Fruit fly (Drosophila melanogaster): ENCODE data around the gene Mst84B.

DNA sequence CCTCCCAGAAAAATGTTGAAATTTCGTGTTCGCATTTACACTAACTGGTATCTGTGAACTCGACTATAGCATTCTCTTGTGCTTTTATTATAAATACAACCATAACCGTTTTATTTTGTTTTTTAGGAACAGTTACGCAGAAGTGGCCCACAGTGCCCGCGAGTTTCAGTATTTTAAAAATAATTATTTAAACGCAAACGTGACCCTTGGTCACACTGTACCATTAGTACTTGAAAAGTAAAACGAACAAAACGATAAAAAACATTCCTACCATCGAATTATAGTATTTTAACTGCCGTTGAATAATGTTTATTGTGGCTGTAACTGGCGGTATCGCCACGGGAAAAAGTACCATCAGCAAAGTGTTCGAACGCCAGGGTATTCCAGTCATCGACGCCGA is 20.0 kb downstream of the Mst84B start, which contains the start of gene Dpck:
- TF ChIP-seq Vsx2 (GFP tag; optimal IDR thresholded peaks at IDR 0.05; ENCODE audit: partially characterized antibody) = no peak
- no peak for TF ChIP-seq pan (optimal IDR thresholded peaks at IDR 0.05)
- TF ChIP-seq Hnf4 (GFP tag; optimal IDR thresholded peaks at IDR 0.05) = peak; percentile 30
- TF ChIP-seq h (GFP tag; optimal IDR thresholded peaks at IDR 0.05) = peak; percentile 30
- TF ChIP-seq fru (GFP tag; optimal IDR thresholded peaks at IDR 0.05) = peak; percentile 34
- TF ChIP-seq psq (GFP tag; optimal IDR thresholded peaks at IDR 0.05) = no peak

Data from whole organism, wandering third instar larva.